Fruit fly (Drosophila melanogaster) whole organism, prepupa: ENCODE results near the gene Elba2.

Experiments used
- CG34406 ChIP-seq: fragments of 200-800 bp; sonication (Bioruptor generic); optimal IDR thresholded peaks from 3 replicates; lab custom pipeline; 2016; ENCODE audit warnings: missing biosample characterization, missing genetic modification characterization
- CG6854 ChIP-seq: fragments of 200-800 bp; sonication (Bioruptor generic); optimal IDR thresholded peaks from 2 replicates; lab custom pipeline; 2017; ENCODE audit warnings: missing biosample characterization, mild to moderate bottlenecking, missing genetic modification characterization
- CG8319 ChIP-seq: fragments of 200-800 bp; sonication (Bioruptor generic); optimal IDR thresholded peaks from 3 replicates; lab custom pipeline; 2016; ENCODE audit warnings: missing biosample characterization, missing genetic modification characterization
- Eip75B ChIP-seq: fragments of 200-800 bp; sonication (Bioruptor generic); optimal IDR thresholded peaks from 3 replicates; lab custom pipeline; 2016; ENCODE audit warnings: missing biosample characterization, missing genetic modification characterization
- Eip78C ChIP-seq: fragments of 200-800 bp; sonication (Bioruptor generic); peaks from one replicate; lab custom pipeline; 2016; ENCODE audit warnings: missing biosample characterization, missing genetic modification characterization
- Sox14 ChIP-seq: fragments of 200-800 bp; sonication (Bioruptor generic); optimal IDR thresholded peaks from 3 replicates; lab custom pipeline; 2016; ENCODE audit warnings: missing biosample characterization, missing genetic modification characterization
- fkh ChIP-seq: fragments of 200-800 bp; sonication (Bioruptor generic); optimal IDR thresholded peaks from 3 replicates; lab custom pipeline; 2017; ENCODE audit warnings: missing biosample characterization, mild to moderate bottlenecking, missing genetic modification characterization, moderate library complexity
- salr ChIP-seq, 2 experiments: fragments of 200-800 bp; sonication (Bioruptor generic); optimal IDR thresholded peaks; 3 replicates each; lab custom pipeline; 2016 to 2018; ENCODE audit warnings: missing biosample characterization in 2 of 2, missing genetic modification characterization in 2 of 2, mild to moderate bottlenecking in 1 of 2

dm6 chr2L:2572937-2573336, 4.5 kb upstream of the Elba2 start, which contains the start of gene Cyp309a2:
- TF ChIP-seq CG6854 (GFP tag; lab: Kevin White, UChicago), result no peak
- TF ChIP-seq Sox14 (GFP tag; lab: Kevin White, UChicago), result no peak
- TF ChIP-seq CG8319 (GFP tag; lab: Kevin White, UChicago), result no peak
- TF ChIP-seq Eip78C, result peak; percentile 31
- no peak for TF ChIP-seq salr (GFP tag; optimal IDR thresholded peaks at IDR 0.05; lab: Kevin White, UChicago)
- no peak for TF ChIP-seq Eip75B
- TF ChIP-seq CG34406 (GFP tag; lab: Kevin White, UChicago), result no peak
- TF ChIP-seq fkh (GFP tag; lab: Kevin White, UChicago), result no peak
